Fruit fly (Drosophila melanogaster): ENCODE measurements around the gene CG43057.
A peak's percentile ranks its signal among the peaks of the same experiment; 100 is the strongest.

CG43057 gene

dm6 chr2L:8270916-8271315 lies 27.1 kb upstream of the CG43057 start:
- TF ChIP-seq CG14655 (GFP tag; optimal IDR thresholded peaks at IDR 0.05) (peak; percentile 79), CG8159 (tag; optimal IDR thresholded peaks at IDR 0.05) (peak; percentile 60), Ets98B (GFP tag; IDR thresholded peaks at IDR 0.05) (peak; percentile 83), CG17806 (tag; optimal IDR thresholded peaks at IDR 0.05) (peak; percentile 70), rn (GFP tag; IDR thresholded peaks at IDR 0.05) (0 out of 2 replicates have a peak, but pooled peaks have one; percentile 6), gl (tag; optimal IDR thresholded peaks at IDR 0.05) (no peak), CG4496 (GFP tag; IDR thresholded peaks at IDR 0.05) (peak; percentile 88), EcR (GFP tag; optimal IDR thresholded peaks at IDR 0.05) (no peak), CG12605 (GFP tag; IDR thresholded peaks at IDR 0.05) (peak; percentile 73), CG8301 (tag; optimal IDR thresholded peaks at IDR 0.05) (peak; percentile 77), CG9948 (tag; optimal IDR thresholded peaks at IDR 0.05) (peak; percentile 71), fd96Ca (GFP tag; IDR thresholded peaks at IDR 0.05) (peak; percentile 83; the same call in 2 of the 3 replicates), CG13204 (GFP tag; optimal IDR thresholded peaks at IDR 0.05) (no peak), Pif1A (GFP tag; optimal IDR thresholded peaks at IDR 0.05) (peak; percentile 71), Snoo (tag; optimal IDR thresholded peaks at IDR 0.05) (no peak), CG34367 (tag; optimal IDR thresholded peaks at IDR 0.05) (peak; percentile 57), D1 (tag; optimal IDR thresholded peaks at IDR 0.05) (peak; percentile 4), CG32121 (GFP tag; IDR thresholded peaks at IDR 0.05) (peak; percentile 78), CG15710 (tag; optimal IDR thresholded peaks at IDR 0.05) (peak; percentile 57), Pif1B (GFP tag; optimal IDR thresholded peaks at IDR 0.05) (peak; percentile 67), CG10348 (GFP tag; IDR thresholded peaks at IDR 0.05) (no peak)

DNA sequence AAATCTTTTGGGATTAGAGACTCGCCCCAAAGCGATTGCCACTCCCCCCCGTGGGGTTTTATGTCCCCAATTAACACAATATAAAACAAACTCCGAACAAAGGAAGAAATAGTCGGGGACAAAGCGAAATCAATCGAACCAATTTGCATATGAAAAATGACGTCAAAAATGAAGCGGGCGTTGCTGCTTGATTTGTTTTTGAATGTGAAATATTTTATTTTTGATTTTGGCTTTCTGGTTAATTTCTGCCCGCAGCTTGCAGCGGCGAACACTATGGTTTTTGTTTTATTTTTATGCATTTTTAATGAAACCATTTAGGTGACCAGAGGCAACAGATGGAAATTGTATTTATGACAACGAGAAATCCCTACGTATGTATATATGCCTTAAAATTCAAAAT lies 24.9 kb upstream of the CG43057 start:
- TF ChIP-seq EcR (GFP tag; optimal IDR thresholded peaks at IDR 0.05): no peak
- no peak for TF ChIP-seq CG4496 (GFP tag; IDR thresholded peaks at IDR 0.05)
- TF ChIP-seq CG17806 (tag; optimal IDR thresholded peaks at IDR 0.05): no peak
- no peak for TF ChIP-seq Snoo (tag; optimal IDR thresholded peaks at IDR 0.05)
- no peak for TF ChIP-seq rn (GFP tag; IDR thresholded peaks at IDR 0.05)

DNA sequence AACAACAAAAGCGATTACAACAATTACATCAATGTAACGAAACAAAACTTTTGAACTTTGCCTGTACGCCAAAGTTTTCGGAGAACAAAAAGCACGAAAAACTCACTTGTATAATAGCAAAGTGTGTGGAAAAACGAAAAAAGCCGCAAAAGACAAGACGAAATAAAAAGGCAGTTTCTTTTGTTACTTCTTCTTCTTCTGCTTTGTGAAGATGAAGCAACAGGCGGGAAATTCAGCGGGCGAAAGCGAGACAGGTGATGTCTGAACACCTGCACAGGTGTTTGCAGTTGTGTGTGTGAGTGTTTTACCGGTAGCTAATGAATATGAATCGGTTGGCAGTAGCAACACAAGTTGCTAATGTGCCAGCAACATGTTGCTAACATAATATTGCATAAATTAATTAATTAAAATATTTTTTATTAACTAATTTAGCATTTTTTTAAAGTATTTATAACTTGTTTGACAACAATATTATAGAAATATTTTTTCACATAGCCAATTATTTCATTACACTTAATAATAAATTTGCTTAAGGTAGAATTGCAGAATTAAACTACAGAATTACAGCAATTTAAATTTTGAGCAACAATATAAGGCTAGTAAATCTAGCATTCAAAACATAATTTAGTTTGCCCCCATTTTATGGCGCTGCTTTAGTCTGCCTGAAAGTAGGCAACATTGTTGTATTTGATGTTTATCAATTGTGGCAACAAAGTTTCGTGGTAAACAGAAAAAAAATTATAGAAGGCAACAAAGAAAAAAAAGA lies 23.1 kb upstream of the CG43057 start:
- peak; percentile 50; the same call in 1 of the 2 replicates for TF ChIP-seq CG12605 (GFP tag; IDR thresholded peaks at IDR 0.05)
- no peak for TF ChIP-seq CG32121 (GFP tag; IDR thresholded peaks at IDR 0.05)

dm6 chr2L:8266145-8266544 lies 22.3 kb upstream of the CG43057 start:
- peak; percentile 85 for TF ChIP-seq CG32121 (GFP tag; IDR thresholded peaks at IDR 0.05)
- peak; percentile 89 for TF ChIP-seq CG15710 (tag; optimal IDR thresholded peaks at IDR 0.05)
- 0 out of 2 replicates have a peak, but pooled peaks have one; percentile 18 for TF ChIP-seq rn (GFP tag; IDR thresholded peaks at IDR 0.05)
- peak; percentile 35 for TF ChIP-seq Pif1A (GFP tag; optimal IDR thresholded peaks at IDR 0.05)
- TF ChIP-seq Ets98B (GFP tag; IDR thresholded peaks at IDR 0.05): peak; percentile 78
- TF ChIP-seq fd96Ca (GFP tag; IDR thresholded peaks at IDR 0.05): no peak
- peak; percentile 51 for TF ChIP-seq CG13204 (GFP tag; optimal IDR thresholded peaks at IDR 0.05)
- no peak for TF ChIP-seq CG10348 (GFP tag; IDR thresholded peaks at IDR 0.05)
- peak; percentile 70 for TF ChIP-seq CG34367 (tag; optimal IDR thresholded peaks at IDR 0.05)
- TF ChIP-seq CG4496 (GFP tag; IDR thresholded peaks at IDR 0.05): peak; percentile 83
- peak; percentile 93 for TF ChIP-seq CG8159 (tag; optimal IDR thresholded peaks at IDR 0.05)
- peak; percentile 90 for TF ChIP-seq CG17806 (tag; optimal IDR thresholded peaks at IDR 0.05)
- TF ChIP-seq Pif1B (GFP tag; optimal IDR thresholded peaks at IDR 0.05): peak; percentile 32
- peak; percentile 80 for TF ChIP-seq CG14655 (GFP tag; optimal IDR thresholded peaks at IDR 0.05)
- peak; percentile 34 for TF ChIP-seq Snoo (tag; optimal IDR thresholded peaks at IDR 0.05)
- TF ChIP-seq D1 (tag; optimal IDR thresholded peaks at IDR 0.05): peak; percentile 75
- peak; percentile 64 for TF ChIP-seq gl (tag; optimal IDR thresholded peaks at IDR 0.05)
- TF ChIP-seq CG8301 (tag; optimal IDR thresholded peaks at IDR 0.05): peak; percentile 79
- peak; percentile 77 for TF ChIP-seq CG12605 (GFP tag; IDR thresholded peaks at IDR 0.05)
- TF ChIP-seq EcR (GFP tag; optimal IDR thresholded peaks at IDR 0.05): no peak
- TF ChIP-seq CG9948 (tag; optimal IDR thresholded peaks at IDR 0.05): peak; percentile 80

dm6 chr2L:8257401-8258266 lies 13.8 kb upstream of the CG43057 start, which contains the start of gene CG8086:
CG8086 (minus strand) TSS chr2L:8257502.
- TF ChIP-seq CG8159 (tag; optimal IDR thresholded peaks at IDR 0.05): no peak

DNA sequence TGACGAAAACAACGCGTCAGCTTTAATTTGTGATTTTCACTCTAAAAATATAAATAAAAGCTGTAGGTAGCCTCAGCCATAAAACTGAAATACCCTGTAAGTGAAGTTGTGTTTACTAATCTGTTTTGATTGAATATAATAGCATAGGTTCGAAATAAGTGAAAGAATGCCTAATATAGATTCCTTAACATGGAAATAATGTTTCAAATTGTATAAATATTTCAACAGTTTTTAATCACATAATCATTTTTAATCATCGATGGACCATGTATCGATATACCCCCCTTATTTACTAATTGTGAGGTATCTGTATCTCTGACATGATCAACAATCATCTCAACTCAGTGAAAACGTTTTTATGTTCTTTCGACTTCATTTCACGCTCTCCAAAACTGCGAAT lies 11.6 kb upstream of the CG43057 start:
- TF ChIP-seq CG14655 (GFP tag; optimal IDR thresholded peaks at IDR 0.05) (no peak), Pif1B (GFP tag; optimal IDR thresholded peaks at IDR 0.05) (no peak), CG9948 (tag; optimal IDR thresholded peaks at IDR 0.05) (no peak), CG34367 (tag; optimal IDR thresholded peaks at IDR 0.05) (no peak), CG4496 (GFP tag; IDR thresholded peaks at IDR 0.05) (no peak), Snoo (tag; optimal IDR thresholded peaks at IDR 0.05) (no peak), CG10348 (GFP tag; IDR thresholded peaks at IDR 0.05) (no peak)

All from whole organism, pupa.